Fruit fly (Drosophila melanogaster) whole organism: ENCODE data around the gene CG14687.

Source experiments
- pan ChIP-seq: fragments of >200 bp; optimal IDR thresholded peaks from 2 replicates; lab custom pipeline; 2017
- psq ChIP-seq: fragments of >200 bp; optimal IDR thresholded peaks from 2 replicates; lab custom pipeline; 2017
- usp ChIP-seq: fragments of >200 bp; optimal IDR thresholded peaks from 2 replicates; lab custom pipeline; 2017; ENCODE audit warnings: missing biosample characterization, missing genetic modification characterization, mixed read lengths

DNA sequence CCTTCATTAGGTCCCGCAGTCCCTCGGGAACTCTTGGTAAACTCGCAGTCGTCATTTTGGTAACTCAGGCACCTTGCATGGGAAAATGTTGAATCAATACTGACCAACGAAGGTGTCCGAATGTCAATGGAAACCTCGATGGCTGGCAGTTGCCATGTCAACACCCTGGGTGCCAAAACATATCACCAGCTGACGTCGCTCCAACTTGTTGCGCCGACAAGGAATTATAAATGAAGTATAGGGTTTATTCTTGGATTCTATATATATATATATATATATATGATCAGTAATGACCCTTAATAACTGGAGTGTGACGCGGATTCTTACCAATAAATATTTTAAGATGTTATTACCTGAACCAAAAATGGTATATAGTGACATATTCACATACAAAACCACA is 11.2 kb downstream of the CG14687 start, which contains the start of gene CG14692:
- TF ChIP-seq usp (GFP tag; lab: Kevin White, UChicago) (no peak), pan (lab: Kevin White, UChicago) (no peak), psq (lab: Kevin White, UChicago) (no peak)
